Fruit fly (Drosophila melanogaster): ENCODE measurements around the gene beat-Vb.
A peak's percentile ranks its signal among the peaks of the same experiment; 100 is the strongest.

The beat-Vb gene

DNA sequence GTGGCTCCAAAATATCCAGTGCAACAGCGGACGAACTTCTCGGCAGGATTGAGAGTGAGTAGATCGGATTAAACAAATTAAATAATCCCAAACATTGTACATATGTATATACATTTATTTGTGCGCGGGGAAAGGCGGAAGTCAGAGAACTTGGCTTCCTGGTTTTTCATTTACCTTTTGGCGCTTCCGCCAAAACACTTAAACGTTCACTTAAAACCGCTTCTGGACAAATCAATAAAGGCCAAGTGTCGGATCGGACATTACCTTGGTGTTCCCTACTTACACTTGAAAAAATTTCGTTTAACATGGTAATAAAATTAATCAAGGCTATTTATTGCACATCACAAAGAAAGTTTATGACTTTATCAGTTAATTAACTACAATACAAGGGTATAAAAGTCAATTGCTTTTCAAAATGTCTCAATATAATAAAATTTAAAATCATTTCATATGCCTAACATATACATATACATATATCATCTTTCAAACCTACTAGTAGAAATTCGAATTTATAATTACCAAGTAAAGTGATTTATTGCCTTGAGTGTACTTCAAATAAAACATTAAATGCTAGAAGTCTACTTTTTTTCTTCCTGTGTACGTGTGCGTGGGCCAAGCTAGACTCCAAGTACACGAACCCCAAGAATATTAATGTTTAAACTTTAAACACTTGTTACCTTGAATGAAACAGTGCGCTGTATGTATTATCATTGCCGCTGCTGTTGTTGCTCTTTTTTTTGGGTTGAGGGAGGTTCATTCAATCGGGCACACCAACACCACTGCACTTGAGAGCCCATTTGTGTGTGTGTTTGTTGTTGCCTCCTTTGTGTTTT lies 65.7 kb downstream of the beat-Vb start:
- TF ChIP-seq CG1620 (GFP tag; optimal IDR thresholded peaks at IDR 0.05) = no peak
- peak; percentile 16 for TF ChIP-seq Clk (GFP tag; optimal IDR thresholded peaks at IDR 0.05)
- TF ChIP-seq cnc (optimal IDR thresholded peaks at IDR 0.05) = no peak
- TF ChIP-seq CG33017 (tag; optimal IDR thresholded peaks at IDR 0.05) = peak; percentile 79
- TF ChIP-seq CG7101 (tag; optimal IDR thresholded peaks at IDR 0.05) = peak; percentile 41
- peak; percentile 77 for TF ChIP-seq CG12768 (GFP tag; optimal IDR thresholded peaks at IDR 0.05)
- no peak for TF ChIP-seq tj (GFP tag; optimal IDR thresholded peaks at IDR 0.05)
- peak; percentile 59 for TF ChIP-seq CG5204 (GFP tag; optimal IDR thresholded peaks at IDR 0.05)
- peak; percentile 9 for TF ChIP-seq pad (GFP tag; optimal IDR thresholded peaks at IDR 0.05)
- peak; percentile 61 for TF ChIP-seq CG11617 (GFP tag; optimal IDR thresholded peaks at IDR 0.05)
- TF ChIP-seq CG7045 (GFP tag; optimal IDR thresholded peaks at IDR 0.05) = peak; percentile 76
- peak; percentile 39 for TF ChIP-seq bab1 (GFP tag; optimal IDR thresholded peaks at IDR 0.05)
- TF ChIP-seq toe (GFP tag; optimal IDR thresholded peaks at IDR 0.05) = peak; percentile 27
- TF ChIP-seq ovo (GFP tag; optimal IDR thresholded peaks at IDR 0.05) = no peak
- TF ChIP-seq Hr96 (GFP tag; optimal IDR thresholded peaks at IDR 0.05) = no peak
- TF ChIP-seq Crg-1 (GFP tag; optimal IDR thresholded peaks at IDR 0.05) = no peak

- TF ChIP-seq CG5204 (GFP tag; optimal IDR thresholded peaks at IDR 0.05) (peak; percentile 75), Clk (GFP tag; optimal IDR thresholded peaks at IDR 0.05) (peak; percentile 76), CG12768 (GFP tag; optimal IDR thresholded peaks at IDR 0.05) (peak; percentile 80), tj (GFP tag; optimal IDR thresholded peaks at IDR 0.05) (peak; percentile 89), CG7045 (GFP tag; optimal IDR thresholded peaks at IDR 0.05) (peak; percentile 44), toe (GFP tag; optimal IDR thresholded peaks at IDR 0.05) (peak; percentile 56), cnc (optimal IDR thresholded peaks at IDR 0.05) (no peak), bab1 (GFP tag; optimal IDR thresholded peaks at IDR 0.05) (peak; percentile 72), CG7101 (tag; optimal IDR thresholded peaks at IDR 0.05) (peak; percentile 81), Mnt (GFP tag; optimal IDR thresholded peaks at IDR 0.05) (peak; percentile 44), Crg-1 (GFP tag; optimal IDR thresholded peaks at IDR 0.05) (peak; percentile 35), ovo (GFP tag; optimal IDR thresholded peaks at IDR 0.05) (peak; percentile 72), kay (GFP tag; ENCODE audit: borderline replicate concordance) (peak; percentile 54), CG33017 (tag; optimal IDR thresholded peaks at IDR 0.05) (peak; percentile 82), CG11617 (GFP tag; optimal IDR thresholded peaks at IDR 0.05) (peak; percentile 83), cic (GFP tag; optimal IDR thresholded peaks at IDR 0.05) (peak; percentile 91), pad (GFP tag; optimal IDR thresholded peaks at IDR 0.05) (peak; percentile 47), CG1620 (GFP tag; optimal IDR thresholded peaks at IDR 0.05) (peak; percentile 13), CG14711 (tag; optimal IDR thresholded peaks at IDR 0.05) (peak; percentile 93), Hr96 (GFP tag; optimal IDR thresholded peaks at IDR 0.05) (no peak)
Measured at dm6 chr3R:12982167-12982981, 66.5 kb downstream of the beat-Vb start.

DNA sequence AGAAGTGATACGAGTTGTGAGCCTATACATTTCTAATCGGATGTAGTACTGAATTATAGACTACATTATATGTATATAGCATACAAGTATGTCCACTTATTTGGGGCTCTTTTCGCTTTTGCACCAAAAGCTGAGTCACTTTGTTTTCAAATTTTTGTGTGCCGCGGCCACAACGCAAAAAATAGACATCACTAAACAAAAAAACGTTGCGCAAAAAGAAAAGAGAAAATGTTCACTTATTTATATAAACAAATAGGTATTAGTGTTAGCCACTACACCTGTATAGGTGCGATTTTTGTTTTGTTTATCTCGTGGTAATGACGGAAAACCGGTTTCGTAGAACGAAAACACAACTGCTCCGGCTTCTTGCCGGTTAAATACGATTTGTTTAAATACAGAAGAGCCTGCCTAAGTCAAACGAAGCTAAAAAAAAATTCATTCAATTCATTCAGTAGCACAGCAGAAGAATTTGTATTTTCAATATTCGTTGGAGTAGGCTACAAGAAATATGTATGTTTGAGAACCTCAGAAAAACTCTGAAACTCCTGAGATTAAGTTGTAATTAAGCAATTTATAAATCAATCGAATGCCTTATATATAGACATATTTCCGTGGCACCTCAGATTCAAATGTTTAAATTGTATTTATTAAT lies 67.3 kb downstream of the beat-Vb start:
- TF ChIP-seq kay (GFP tag; ENCODE audit: borderline replicate concordance) = peak; percentile 98
- TF ChIP-seq Mnt (GFP tag; optimal IDR thresholded peaks at IDR 0.05) = peak; percentile 24
- no peak for TF ChIP-seq CG1620 (GFP tag; optimal IDR thresholded peaks at IDR 0.05)
- TF ChIP-seq Hr96 (GFP tag; optimal IDR thresholded peaks at IDR 0.05) = no peak
- no peak for TF ChIP-seq CG7101 (tag; optimal IDR thresholded peaks at IDR 0.05)
- TF ChIP-seq cic (GFP tag; optimal IDR thresholded peaks at IDR 0.05) = peak; percentile 78
- no peak for TF ChIP-seq pad (GFP tag; optimal IDR thresholded peaks at IDR 0.05)
- no peak for TF ChIP-seq ovo (GFP tag; optimal IDR thresholded peaks at IDR 0.05)

Measured in whole organism, adult.